Fruit fly (Drosophila melanogaster) whole organism, adult: ENCODE measurements around the gene Socs16D.
A peak's percentile ranks its signal among the peaks of the same experiment; 100 is the strongest.

ENCODE experiments used
- CG11617 ChIP-seq: fragments of 200-800 bp; sonication (Bioruptor generic); optimal IDR thresholded peaks from 2 replicates; lab custom pipeline; 2017; ENCODE audit warnings: mild to moderate bottlenecking, missing biosample characterization, missing genetic modification reagents, missing genetic modification characterization
- CG12768 ChIP-seq: fragments of 200-800 bp; sonication (Bioruptor generic); optimal IDR thresholded peaks from 2 replicates; lab custom pipeline; 2017; ENCODE audit warnings: missing biosample characterization, missing genetic modification characterization, mild to moderate bottlenecking, moderate library complexity, missing genetic modification reagents
- CG14711 ChIP-seq: fragments of 200-800 bp; sonication (Bioruptor generic); optimal IDR thresholded peaks from 2 replicates; lab custom pipeline; 2018; ENCODE audit warnings: missing biosample characterization, mild to moderate bottlenecking, missing genetic modification characterization, moderate library complexity
- CG1620 ChIP-seq: fragments of 200-800 bp; sonication (Bioruptor generic); optimal IDR thresholded peaks from 2 replicates; lab custom pipeline; 2016; ENCODE audit warnings: missing biosample characterization, missing genetic modification characterization
- CG33017 ChIP-seq: fragments of 200-800 bp; sonication (Bioruptor generic); optimal IDR thresholded peaks from 2 replicates; lab custom pipeline; 2018; ENCODE audit warnings: missing biosample characterization, mild to moderate bottlenecking, missing genetic modification characterization, moderate library complexity
- CG5204 ChIP-seq: fragments of 200-800 bp; sonication (Bioruptor generic); optimal IDR thresholded peaks from 2 replicates; lab custom pipeline; 2016; ENCODE audit warnings: missing biosample characterization, missing genetic modification characterization
- CG7045 ChIP-seq: fragments of 200-800 bp; sonication (Bioruptor generic); optimal IDR thresholded peaks from 2 replicates; lab custom pipeline; 2017; ENCODE audit warnings: missing biosample characterization, mild to moderate bottlenecking, missing genetic modification characterization
- CG7101 ChIP-seq: fragments of 200-800 bp; sonication (Bioruptor generic); optimal IDR thresholded peaks from 2 replicates; lab custom pipeline; 2018; ENCODE audit warnings: missing biosample characterization, mild to moderate bottlenecking, missing genetic modification characterization, moderate library complexity
- Clk ChIP-seq: fragments of 200-800 bp; sonication (Bioruptor generic); optimal IDR thresholded peaks from 2 replicates; lab custom pipeline; 2017; ENCODE audit warnings: missing biosample characterization, missing genetic modification characterization
- Crg-1 ChIP-seq: fragments of 200-800 bp; sonication (Bioruptor generic); optimal IDR thresholded peaks from 2 replicates; lab custom pipeline; 2016; ENCODE audit warnings: missing biosample characterization, missing genetic modification characterization
- Hr96 ChIP-seq: fragments of 200-800 bp; sonication (Bioruptor generic); optimal IDR thresholded peaks from 2 replicates; lab custom pipeline; 2016; ENCODE audit warnings: missing biosample characterization, missing genetic modification characterization
- Mnt ChIP-seq: fragments of 200-800 bp; sonication (Bioruptor generic); optimal IDR thresholded peaks from 2 replicates; lab custom pipeline; 2016; ENCODE audit warnings: missing biosample characterization, mild to moderate bottlenecking, missing genetic modification characterization
- bab1 ChIP-seq: fragments of 200-800 bp; sonication (Bioruptor generic); optimal IDR thresholded peaks from 3 replicates; lab custom pipeline; 2019; ENCODE audit warnings: missing biosample characterization, mild to moderate bottlenecking, missing genetic modification characterization, moderate library complexity
- cic ChIP-seq: fragments of 200-800 bp; sonication (Bioruptor generic); optimal IDR thresholded peaks from 2 replicates; lab custom pipeline; 2017; ENCODE audit warnings: missing biosample characterization, mild to moderate bottlenecking, missing genetic modification characterization, moderate library complexity
- cnc ChIP-seq, 2 experiments: fragments of >200 bp; optimal IDR thresholded peaks; 2 replicates each; lab custom pipeline; 2017
- kay ChIP-seq: fragments of 200-800 bp; sonication (Bioruptor generic); peaks from one replicate; lab custom pipeline; 2016; ENCODE audit warnings: missing biosample characterization, missing genetic modification characterization, borderline replicate concordance
- ovo ChIP-seq: fragments of 200-800 bp; sonication (Bioruptor generic); optimal IDR thresholded peaks from 2 replicates; lab custom pipeline; 2016; ENCODE audit warnings: missing biosample characterization, missing genetic modification characterization
- pad ChIP-seq: fragments of 200-800 bp; sonication (Bioruptor generic); optimal IDR thresholded peaks from 3 replicates; lab custom pipeline; 2017; ENCODE audit warnings: missing biosample characterization, missing genetic modification characterization, mild to moderate bottlenecking, moderate library complexity, missing genetic modification reagents
- tj ChIP-seq: fragments of 200-800 bp; sonication (Bioruptor generic); optimal IDR thresholded peaks from 3 replicates; lab custom pipeline; 2017; ENCODE audit warnings: missing biosample characterization, mild to moderate bottlenecking, missing genetic modification characterization, moderate library complexity
- toe ChIP-seq: fragments of 200-800 bp; sonication (Bioruptor generic); optimal IDR thresholded peaks from 2 replicates; lab custom pipeline; 2016; ENCODE audit warnings: missing biosample characterization, missing genetic modification characterization

Gene Socs16D

dm6 chrX:17799070-17799802 lies 28.1 kb downstream of the Socs16D start:
- no peak for TF ChIP-seq CG12768
- no peak for TF ChIP-seq CG7101 (tag; lab: Kevin White, UChicago)

DNA sequence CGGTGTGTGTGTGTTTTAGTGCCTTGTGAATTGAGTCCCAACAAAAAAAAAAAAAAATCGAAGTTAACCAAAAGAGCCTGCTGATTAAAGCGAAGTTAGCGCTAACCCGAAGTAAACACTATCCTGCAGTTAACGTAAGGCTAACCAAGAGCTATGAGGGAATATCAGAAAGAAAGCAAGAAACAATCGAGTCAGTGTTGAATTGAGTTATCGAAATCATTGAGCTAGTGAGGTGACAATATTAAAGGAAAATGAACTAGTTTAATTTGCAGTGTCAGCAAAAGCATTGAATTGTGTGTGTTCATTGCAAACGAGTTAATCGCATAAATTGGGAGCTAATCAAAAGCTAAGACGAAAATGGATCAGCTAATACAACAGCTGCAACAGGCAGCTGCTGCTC lies 36.7 kb downstream of the Socs16D start, which contains the start of gene OdsH:
Gene OdsH (plus strand): TSS at position 301 of the 400 bp plus-strand sequence.
- TF ChIP-seq Crg-1 (GFP tag; lab: Kevin White, UChicago) (no peak), bab1 (no peak), ovo (no peak)

- no peak for TF ChIP-seq Mnt (GFP tag; lab: Kevin White, UChicago)
- TF ChIP-seq Crg-1 (GFP tag; lab: Kevin White, UChicago) = no peak
- no peak for TF ChIP-seq CG14711 (tag; lab: Kevin White, UChicago)
- TF ChIP-seq Hr96 (GFP tag; lab: Kevin White, UChicago) = no peak
- no peak for TF ChIP-seq CG33017 (tag; lab: Kevin White, UChicago)
- TF ChIP-seq CG12768 = no peak
- TF ChIP-seq kay (GFP tag; lab: Kevin White, UChicago) = no peak
These were observed 37.3 kb downstream of the Socs16D start for dm6 chrX:17790072-17790471.

DNA sequence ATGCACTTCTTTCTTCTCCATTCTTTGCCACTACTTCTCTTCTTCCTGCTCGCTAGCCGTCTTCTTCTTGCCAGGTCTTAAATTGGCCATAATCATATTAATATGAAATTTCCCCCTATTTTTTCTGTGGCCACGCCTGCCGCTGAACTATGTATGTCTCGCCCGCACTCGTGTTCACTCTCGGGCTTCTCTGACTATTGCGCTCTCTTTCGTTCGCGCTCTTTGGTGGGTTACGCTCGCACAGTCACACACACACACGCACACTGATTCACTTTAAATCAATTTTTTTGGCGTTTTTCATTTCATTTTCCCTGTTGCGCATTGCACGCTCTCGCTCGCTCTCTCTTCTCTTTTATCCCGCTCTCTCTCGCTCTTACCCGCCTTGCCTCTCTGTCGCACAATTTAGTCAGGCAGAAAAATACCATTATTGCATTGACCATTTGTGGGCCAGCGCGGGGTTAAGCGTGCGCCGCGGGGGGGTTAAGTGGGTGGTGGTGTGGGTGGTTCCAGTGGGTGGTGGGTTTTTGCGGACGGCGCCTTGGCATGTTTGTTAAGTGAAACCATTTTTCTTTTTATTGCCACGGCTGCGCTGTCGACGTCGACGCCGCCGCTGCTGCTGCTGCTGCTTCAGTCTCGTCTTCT lies 37.8 kb downstream of the Socs16D start:
- TF ChIP-seq pad (peak; percentile 17), CG7045 (GFP tag; lab: Kevin White, UChicago) (no peak)

dm6 chrX:17782058-17782457 lies 45.3 kb downstream of the Socs16D start:
- TF ChIP-seq pad = no peak
- no peak for TF ChIP-seq kay (GFP tag; lab: Kevin White, UChicago)
- TF ChIP-seq cic (GFP tag; lab: Kevin White, UChicago) = no peak
- no peak for TF ChIP-seq CG12768
- no peak for TF ChIP-seq Mnt (GFP tag; lab: Kevin White, UChicago)
- no peak for TF ChIP-seq Crg-1 (GFP tag; lab: Kevin White, UChicago)
- TF ChIP-seq tj (GFP tag; lab: Kevin White, UChicago) = no peak
- no peak for TF ChIP-seq cnc (optimal IDR thresholded peaks at IDR 0.05; lab: Kevin White, UChicago)
- no peak for TF ChIP-seq Clk (GFP tag; lab: Kevin White, UChicago)
- TF ChIP-seq CG5204 (GFP tag; lab: Kevin White, UChicago) = no peak
- no peak for TF ChIP-seq CG14711 (tag; lab: Kevin White, UChicago)
- no peak for TF ChIP-seq CG7101 (tag; lab: Kevin White, UChicago)
- TF ChIP-seq CG33017 (tag; lab: Kevin White, UChicago) = no peak
- TF ChIP-seq CG1620 (GFP tag; lab: Kevin White, UChicago) = no peak
- TF ChIP-seq CG7045 (GFP tag; lab: Kevin White, UChicago) = no peak
- TF ChIP-seq CG11617 (GFP tag; lab: Kevin White, UChicago) = no peak
- TF ChIP-seq toe (GFP tag; lab: Kevin White, UChicago) = no peak
- no peak for TF ChIP-seq Hr96 (GFP tag; lab: Kevin White, UChicago)

DNA sequence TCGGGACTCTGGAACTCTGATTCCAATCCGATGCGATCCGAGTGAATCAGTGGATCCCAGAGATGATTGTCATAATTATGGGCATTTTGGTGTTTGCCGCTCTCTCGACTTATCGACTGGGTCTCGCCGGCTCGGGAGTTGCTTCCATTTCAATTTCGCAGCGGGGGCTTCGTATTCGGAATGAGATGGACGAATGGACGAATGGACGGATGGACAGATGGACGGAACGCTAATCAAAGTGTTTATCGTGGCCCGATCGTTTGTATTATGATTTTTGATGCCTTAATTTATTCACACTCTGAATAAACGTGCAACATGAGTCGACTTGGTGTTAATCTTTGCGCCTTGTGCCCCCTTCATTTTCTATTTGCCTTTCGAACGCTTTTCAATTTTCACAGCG lies 46.5 kb downstream of the Socs16D start:
- TF ChIP-seq kay (GFP tag; lab: Kevin White, UChicago) (no peak), pad (no peak), Hr96 (GFP tag; lab: Kevin White, UChicago) (no peak), CG5204 (GFP tag; lab: Kevin White, UChicago) (no peak), CG1620 (GFP tag; lab: Kevin White, UChicago) (no peak), CG7101 (tag; lab: Kevin White, UChicago) (no peak), tj (GFP tag; lab: Kevin White, UChicago) (no peak), cic (GFP tag; lab: Kevin White, UChicago) (no peak), cnc (optimal IDR thresholded peaks at IDR 0.05; lab: Kevin White, UChicago) (no peak), Clk (GFP tag; lab: Kevin White, UChicago) (no peak), CG11617 (GFP tag; lab: Kevin White, UChicago) (no peak), ovo (no peak), CG14711 (tag; lab: Kevin White, UChicago) (no peak), toe (GFP tag; lab: Kevin White, UChicago) (no peak), bab1 (no peak), Mnt (GFP tag; lab: Kevin White, UChicago) (no peak), CG7045 (GFP tag; lab: Kevin White, UChicago) (no peak), Crg-1 (GFP tag; lab: Kevin White, UChicago) (no peak), CG33017 (tag; lab: Kevin White, UChicago) (no peak)

- TF ChIP-seq CG7045 (GFP tag; lab: Kevin White, UChicago) = no peak
- no peak for TF ChIP-seq Crg-1 (GFP tag; lab: Kevin White, UChicago)
- no peak for TF ChIP-seq CG5204 (GFP tag; lab: Kevin White, UChicago)
- no peak for TF ChIP-seq CG33017 (tag; lab: Kevin White, UChicago)
- no peak for TF ChIP-seq Mnt (GFP tag; lab: Kevin White, UChicago)
- no peak for TF ChIP-seq kay (GFP tag; lab: Kevin White, UChicago)
- no peak for TF ChIP-seq bab1
- TF ChIP-seq ovo = no peak
These were observed 47.1 kb downstream of the Socs16D start for dm6 chrX:17780295-17780694.
